Fruit fly (Drosophila melanogaster): ENCODE measurements around the gene CG31948.

Gene CG31948

dm6 chr2L:2365655-2366214 is 50.8 kb downstream of the CG31948 start (continued):
- TF ChIP-seq Eip75B (GFP tag; optimal IDR thresholded peaks at IDR 0.05) (no peak), CG9139 (GFP tag; optimal IDR thresholded peaks at IDR 0.05) (no peak), fd85E (GFP tag; optimal IDR thresholded peaks at IDR 0.05) (no peak), salr (GFP tag; optimal IDR thresholded peaks at IDR 0.05) (peak in 1 of 2 experiments; percentile 35), CG6163 (GFP tag; IDR thresholded peaks at IDR 0.05) (no peak), CG16779 (tag; optimal IDR thresholded peaks at IDR 0.05) (no peak), dsx (GFP tag; optimal IDR thresholded peaks at IDR 0.05; ENCODE audit: poor library complexity, severe bottlenecking) (no peak), net (GFP tag; optimal IDR thresholded peaks at IDR 0.05) (no peak), lz (GFP tag; optimal IDR thresholded peaks at IDR 0.05) (peak; percentile 41), Hr38 (GFP tag; optimal IDR thresholded peaks at IDR 0.05) (no peak), svp (GFP tag) (peak; percentile 65), Gug (GFP tag; IDR thresholded peaks at IDR 0.05) (no peak), CG10631 (GFP tag; optimal IDR thresholded peaks at IDR 0.05) (peak; percentile 2), Ets21C (GFP tag; optimal IDR thresholded peaks at IDR 0.05) (no peak), CG6792 (GFP tag; optimal IDR thresholded peaks at IDR 0.05) (peak; percentile 25), pdm3 (GFP tag; optimal IDR thresholded peaks at IDR 0.05) (peak; percentile 39), CG6276 (GFP tag; optimal IDR thresholded peaks at IDR 0.05) (no peak), Eip78C (GFP tag) (peak; percentile 86), Hr4 (GFP tag; optimal IDR thresholded peaks at IDR 0.05) (peak; percentile 37), CG8319 (GFP tag; optimal IDR thresholded peaks at IDR 0.05) (no peak), Sox15 (GFP tag; optimal IDR thresholded peaks at IDR 0.05) (no peak), CG1621 (tag; optimal IDR thresholded peaks at IDR 0.05) (no peak), Sox14 (GFP tag; optimal IDR thresholded peaks at IDR 0.05) (no peak), CG8119 (GFP tag; IDR thresholded peaks at IDR 0.05) (peak; percentile 30; the same call in 1 of the 3 replicates), CG8632 (GFP tag; optimal IDR thresholded peaks at IDR 0.05) (peak; percentile 54), CG6854 (GFP tag; optimal IDR thresholded peaks at IDR 0.05) (no peak), CG6808 (GFP tag; optimal IDR thresholded peaks at IDR 0.05) (peak; percentile 16), ss (GFP tag; optimal IDR thresholded peaks at IDR 0.05) (no peak), CG7368 (GFP tag; optimal IDR thresholded peaks at IDR 0.05) (no peak), esn (GFP tag; optimal IDR thresholded peaks at IDR 0.05) (peak; percentile 20), Ets96B (tag; optimal IDR thresholded peaks at IDR 0.05) (peak; percentile 41), Met (GFP tag; optimal IDR thresholded peaks at IDR 0.05) (peak; percentile 50), CG11902 (GFP tag; optimal IDR thresholded peaks at IDR 0.05) (no peak), CG3919 (GFP tag; optimal IDR thresholded peaks at IDR 0.05) (no peak), Sox102F (GFP tag; optimal IDR thresholded peaks at IDR 0.05) (no peak), acj6 (GFP tag; optimal IDR thresholded peaks at IDR 0.05) (peak; percentile 45), cyc (GFP tag; optimal IDR thresholded peaks at IDR 0.05) (peak; percentile 14)

Measured in whole organism, prepupa.